Fruit fly (Drosophila melanogaster) whole organism, embryonic: ENCODE results near the gene Vm34Ca.

Experiments used
- ATbp ChIP-seq: fragments of 200-800 bp; sonication (Bioruptor generic); optimal IDR thresholded peaks from 2 replicates; lab custom pipeline; 2017; ENCODE audit warnings: missing biosample characterization, mild to moderate bottlenecking, missing genetic modification characterization, missing genetic modification reagents
- Ada2b ChIP-seq: fragments of 200-800 bp; sonication (Bioruptor generic); IDR thresholded peaks from 2 replicates; pipeline ENCODE4 v1.3.6; 2022; ENCODE audit warnings: missing biosample characterization, missing genetic modification characterization
- Bgb ChIP-seq: fragments of 200-800 bp; sonication (Bioruptor generic); IDR thresholded peaks from 2 replicates; pipeline ENCODE4 v1.3.6; 2022; ENCODE audit warnings: missing biosample characterization, missing genetic modification characterization; ENCODE audit not compliant: partially characterized antibody
- C15 ChIP-seq: fragments of 200-800 bp; sonication (Bioruptor generic); IDR thresholded peaks from 3 replicates; pipeline ENCODE4 v1.3.6; 2022; ENCODE audit warnings: missing biosample characterization, missing genetic modification characterization
- CG1024 ChIP-seq: fragments of 200-800 bp; sonication (Bioruptor generic); IDR thresholded peaks from 2 replicates; pipeline ENCODE4 v1.3.6; 2022; ENCODE audit warnings: missing biosample characterization, missing genetic modification characterization
- CG10979 ChIP-seq: fragments of 200-800 bp; sonication (Bioruptor generic); optimal IDR thresholded peaks from 2 replicates; lab custom pipeline; 2018; ENCODE audit warnings: missing biosample characterization, mild to moderate bottlenecking, missing genetic modification characterization, moderate library complexity
- CG12219 ChIP-seq: fragments of 200-800 bp; sonication (Bioruptor generic); optimal IDR thresholded peaks from 3 replicates; lab custom pipeline; 2018; ENCODE audit warnings: missing biosample characterization, mild to moderate bottlenecking, missing genetic modification characterization
- CG1233 ChIP-seq: fragments of 200-800 bp; sonication (Bioruptor generic); optimal IDR thresholded peaks from 4 replicates; lab custom pipeline; 2018; ENCODE audit warnings: missing biosample characterization, mild to moderate bottlenecking, missing genetic modification characterization
- CG13287 ChIP-seq: fragments of 200-800 bp; sonication (Bioruptor generic); IDR thresholded peaks from 2 replicates; pipeline ENCODE4 v1.3.6; 2022; ENCODE audit warnings: missing biosample characterization, missing genetic modification characterization; ENCODE audit not compliant: partially characterized antibody
- CG13296 ChIP-seq: fragments of 200-800 bp; sonication (Bioruptor generic); optimal IDR thresholded peaks from 3 replicates; lab custom pipeline; 2018; ENCODE audit warnings: missing biosample characterization, mild to moderate bottlenecking, missing genetic modification characterization
- CG14050 ChIP-seq: fragments of 200-800 bp; sonication (Bioruptor generic); IDR thresholded peaks from 3 replicates; pipeline ENCODE4 v1.3.6; 2022; ENCODE audit warnings: missing biosample characterization, missing genetic modification characterization
- CG17361 ChIP-seq: fragments of 200-800 bp; sonication (Bioruptor generic); IDR thresholded peaks from 3 replicates; pipeline ENCODE4 v1.3.6; 2022; ENCODE audit warnings: missing biosample characterization, missing genetic modification characterization
- CG17385 ChIP-seq: fragments of 200-800 bp; sonication (Bioruptor generic); optimal IDR thresholded peaks from 3 replicates; lab custom pipeline; 2018; ENCODE audit warnings: missing biosample characterization, mild to moderate bottlenecking, missing genetic modification characterization
- CG2202 ChIP-seq: fragments of 200-800 bp; sonication (Bioruptor generic); optimal IDR thresholded peaks from 2 replicates; lab custom pipeline; 2018; ENCODE audit warnings: missing biosample characterization, mild to moderate bottlenecking, missing genetic modification characterization
- CG30431 ChIP-seq: fragments of 200-800 bp; sonication (Bioruptor generic); optimal IDR thresholded peaks from 2 replicates; lab custom pipeline; 2017; ENCODE audit warnings: missing biosample characterization, missing genetic modification characterization
- CG31365 ChIP-seq: fragments of 200-800 bp; sonication (Bioruptor generic); optimal IDR thresholded peaks from 2 replicates; lab custom pipeline; 2018; ENCODE audit warnings: missing biosample characterization, mild to moderate bottlenecking, missing genetic modification characterization
- CG3163 ChIP-seq: fragments of 200-800 bp; sonication (Bioruptor generic); optimal IDR thresholded peaks from 3 replicates; lab custom pipeline; 2016; ENCODE audit warnings: missing biosample characterization, missing genetic modification characterization
- CG32772 ChIP-seq: fragments of 200-800 bp; sonication (Bioruptor generic); IDR thresholded peaks from 2 replicates; pipeline ENCODE4 v1.3.6; 2022; ENCODE audit warnings: missing biosample characterization, missing genetic modification characterization
- CG34376 ChIP-seq: fragments of 200-800 bp; sonication (Bioruptor generic); optimal IDR thresholded peaks from 2 replicates; lab custom pipeline; 2018; ENCODE audit warnings: missing biosample characterization, mild to moderate bottlenecking, missing genetic modification characterization
- CG3847 ChIP-seq: fragments of 200-800 bp; sonication (Bioruptor generic); IDR thresholded peaks from 2 replicates; pipeline ENCODE4 v1.3.6; 2022; ENCODE audit warnings: missing biosample characterization, missing genetic modification characterization
- CG4707 ChIP-seq: fragments of 200-800 bp; sonication (Bioruptor generic); optimal IDR thresholded peaks from 2 replicates; lab custom pipeline; 2018; ENCODE audit warnings: missing biosample characterization, mild to moderate bottlenecking, missing genetic modification characterization, moderate library complexity
- Ets65A ChIP-seq: fragments of 200-800 bp; sonication (Bioruptor generic); peaks from one replicate; lab custom pipeline; 2016; ENCODE audit warnings: missing biosample characterization, missing genetic modification characterization
- Hsf ChIP-seq: fragments of 200-800 bp; sonication (Bioruptor generic); optimal IDR thresholded peaks from 3 replicates; lab custom pipeline; 2016; ENCODE audit warnings: missing biosample characterization, missing genetic modification characterization
- Mad ChIP-seq: fragments of 200-800 bp; sonication (Bioruptor generic); optimal IDR thresholded peaks from 2 replicates; lab custom pipeline; 2016; ENCODE audit warnings: missing biosample characterization, missing genetic modification characterization
- NC2β ChIP-seq: fragments of 200-800 bp; sonication (Bioruptor generic); optimal IDR thresholded peaks from 2 replicates; lab custom pipeline; 2016; ENCODE audit warnings: missing biosample characterization, missing genetic modification characterization
- Opbp ChIP-seq: fragments of 200-800 bp; sonication (Bioruptor generic); IDR thresholded peaks from 3 replicates; pipeline ENCODE4 v1.3.6; 2022; ENCODE audit warnings: missing biosample characterization, missing genetic modification characterization; ENCODE audit not compliant: partially characterized antibody
- Spps ChIP-seq: fragments of 200-800 bp; sonication (Bioruptor generic); optimal IDR thresholded peaks from 2 replicates; lab custom pipeline; 2018; ENCODE audit warnings: missing biosample characterization, mild to moderate bottlenecking, missing genetic modification characterization
- Trl ChIP-seq, 3 experiments: fragments of >200 bp in 2 of 3; fragments of 200-800 bp in 1 of 3; sonication (Bioruptor generic) in 1 of 3; optimal IDR thresholded peaks; 2 replicates in 1 of 3; 3 replicates in 2 of 3; lab custom pipeline; 2016 to 2017; ENCODE audit warnings: missing biosample characterization in 1 of 3, missing genetic modification characterization in 1 of 3
- abd-A ChIP-seq: fragments of 200-800 bp; sonication (Bioruptor generic); optimal IDR thresholded peaks from 3 replicates; lab custom pipeline; 2019; ENCODE audit warnings: missing biosample characterization, mild to moderate bottlenecking, missing genetic modification characterization, moderate library complexity
- ac ChIP-seq: fragments of 200-800 bp; sonication (Bioruptor generic); optimal IDR thresholded peaks from 3 replicates; lab custom pipeline; 2017; ENCODE audit warnings: missing biosample characterization, mild to moderate bottlenecking, missing genetic modification characterization
- ash1 ChIP-seq: fragments of 200-800 bp; sonication (Bioruptor generic); optimal IDR thresholded peaks from 2 replicates; lab custom pipeline; 2018; ENCODE audit warnings: missing biosample characterization, mild to moderate bottlenecking, missing genetic modification characterization
- bab2 ChIP-seq: fragments of 200-800 bp; sonication (Bioruptor generic); optimal IDR thresholded peaks from 2 replicates; lab custom pipeline; 2016; ENCODE audit warnings: missing biosample characterization, missing genetic modification characterization
- bbx ChIP-seq: fragments of 200-800 bp; sonication (Bioruptor generic); IDR thresholded peaks from 2 replicates; pipeline ENCODE4 v1.3.6; 2022; ENCODE audit warnings: missing biosample characterization, missing genetic modification characterization; ENCODE audit not compliant: partially characterized antibody
- cato ChIP-seq: fragments of 200-800 bp; sonication (Bioruptor generic); optimal IDR thresholded peaks from 2 replicates; lab custom pipeline; 2016; ENCODE audit warnings: missing biosample characterization, missing genetic modification characterization, borderline replicate concordance
- dm ChIP-seq: fragments of 200-800 bp; sonication (Bioruptor generic); optimal IDR thresholded peaks from 3 replicates; lab custom pipeline; 2016; ENCODE audit warnings: missing biosample characterization, missing genetic modification characterization
- en ChIP-seq: fragments of 200-800 bp; sonication (Bioruptor generic); optimal IDR thresholded peaks from 2 replicates; lab custom pipeline; 2016; ENCODE audit warnings: missing biosample characterization, missing genetic modification characterization
- esg ChIP-seq: fragments of 200-800 bp; sonication (Bioruptor generic); conservative IDR thresholded peaks from 2 replicates; pipeline ENCODE4 v1.3.6; 2022; ENCODE audit warnings: missing biosample characterization, missing genetic modification characterization
- fd96Cb ChIP-seq: fragments of 200-800 bp; sonication (Bioruptor generic); optimal IDR thresholded peaks from 2 replicates; lab custom pipeline; 2018; ENCODE audit warnings: missing biosample characterization, mild to moderate bottlenecking, missing genetic modification characterization, moderate library complexity
- gcm2 ChIP-seq: fragments of 200-800 bp; sonication (Bioruptor generic); optimal IDR thresholded peaks from 2 replicates; lab custom pipeline; 2016; ENCODE audit warnings: missing biosample characterization, missing genetic modification characterization
- grau ChIP-seq: fragments of 200-800 bp; optimal IDR thresholded peaks from 3 replicates; lab custom pipeline; 2019; ENCODE audit warnings: missing biosample characterization, mild to moderate bottlenecking, missing genetic modification characterization, moderate library complexity
- gro ChIP-seq: fragments of 200-800 bp; sonication (Bioruptor generic); optimal IDR thresholded peaks from 2 replicates; lab custom pipeline; 2016; ENCODE audit warnings: missing biosample characterization, missing genetic modification characterization
- hbn ChIP-seq: fragments of 200-800 bp; sonication (Bioruptor generic); IDR thresholded peaks from 2 replicates; pipeline ENCODE4 v1.3.6; 2022; ENCODE audit warnings: missing biosample characterization, missing genetic modification characterization; ENCODE audit not compliant: partially characterized antibody
- inv ChIP-seq: fragments of 200-800 bp; sonication (Bioruptor generic); IDR thresholded peaks from 2 replicates; pipeline ENCODE4 v1.3.6; 2022; ENCODE audit warnings: missing biosample characterization, missing genetic modification characterization; ENCODE audit not compliant: partially characterized antibody
- lbe ChIP-seq: fragments of 200-800 bp; sonication (Bioruptor generic); optimal IDR thresholded peaks from 2 replicates; lab custom pipeline; 2016; ENCODE audit warnings: missing biosample characterization, mild to moderate bottlenecking, missing genetic modification characterization
- nerfin-2 ChIP-seq: fragments of 200-800 bp; sonication (Bioruptor generic); IDR thresholded peaks from 2 replicates; pipeline ENCODE4 v1.3.6; 2022; ENCODE audit warnings: missing biosample characterization, missing genetic modification characterization; ENCODE audit not compliant: partially characterized antibody
- pho ChIP-seq: fragments of 200-800 bp; sonication (Bioruptor generic); optimal IDR thresholded peaks from 2 replicates; lab custom pipeline; 2016; ENCODE audit warnings: missing biosample characterization, missing genetic modification characterization
- ranshi ChIP-seq: fragments of 200-800 bp; sonication (Bioruptor generic); IDR thresholded peaks from 2 replicates; pipeline ENCODE4 v1.3.6; 2022; ENCODE audit warnings: missing biosample characterization, missing genetic modification characterization
- repo ChIP-seq: fragments of 200-800 bp; sonication (Bioruptor generic); optimal IDR thresholded peaks from 2 replicates; lab custom pipeline; 2016; ENCODE audit warnings: missing biosample characterization, missing genetic modification characterization
- usp ChIP-seq: fragments of >200 bp; optimal IDR thresholded peaks from 2 replicates; lab custom pipeline; 2017; ENCODE audit warnings: missing biosample characterization, missing genetic modification characterization
- zf30C ChIP-seq: fragments of 200-800 bp; sonication (Bioruptor generic); optimal IDR thresholded peaks from 3 replicates; lab custom pipeline; 2018; ENCODE audit warnings: missing biosample characterization, mild to moderate bottlenecking, missing genetic modification characterization

The Vm34Ca gene

dm6 chr2L:13370762-13371161, 40.7 kb downstream of the Vm34Ca start, which contains the start of gene ND-B22 (continued):
- TF ChIP-seq Opbp (GFP tag; lab: Robert Waterston, UW), result peak; percentile 55; the same call in 2 of the 3 replicates
- TF ChIP-seq Spps (tag; lab: Kevin White, UChicago), result no peak
- TF ChIP-seq ash1 (GFP tag; lab: Kevin White, UChicago), result no peak
- TF ChIP-seq fd96Cb (tag; lab: Kevin White, UChicago), result no peak
- no peak for TF ChIP-seq CG30431 (GFP tag; lab: Kevin White, UChicago)
- TF ChIP-seq CG17361, result peak; percentile 39; the same call in 1 of the 3 replicates
- TF ChIP-seq cato (GFP tag; lab: Kevin White, UChicago), result no peak
- peak; percentile 8 for TF ChIP-seq repo (GFP tag; lab: Kevin White, UChicago)
- TF ChIP-seq abd-A (tag; lab: Kevin White, UChicago), result no peak
- TF ChIP-seq CG31365 (tag; lab: Kevin White, UChicago), result no peak
- TF ChIP-seq en (GFP tag; lab: Kevin White, UChicago), result no peak
- TF ChIP-seq hbn (GFP tag; lab: Robert Waterston, UW), result peak; percentile 37; the same call in 1 of the 2 replicates
- peak; percentile 56 for TF ChIP-seq lbe
- no peak for TF ChIP-seq zf30C (GFP tag; lab: Kevin White, UChicago)
- no peak for TF ChIP-seq Mad (GFP tag; lab: Kevin White, UChicago)
- peak; percentile 49 for TF ChIP-seq CG17385 (GFP tag; lab: Kevin White, UChicago)
- no peak for TF ChIP-seq ATbp (GFP tag; lab: Kevin White, UChicago)
- TF ChIP-seq CG13287 (GFP tag; lab: Robert Waterston, UW), result peak; percentile 63
- TF ChIP-seq C15, result no peak
- TF ChIP-seq nerfin-2 (GFP tag; lab: Robert Waterston, UW), result no peak
- no peak for TF ChIP-seq pho
- no peak for TF ChIP-seq CG1024
- TF ChIP-seq CG10979 (tag; lab: Kevin White, UChicago), result peak; percentile 22
- no peak for TF ChIP-seq gcm2 (GFP tag; lab: Kevin White, UChicago)
- peak; percentile 6 for TF ChIP-seq bab2 (GFP tag; lab: Kevin White, UChicago)
- no peak for TF ChIP-seq Trl (optimal IDR thresholded peaks at IDR 0.05; lab: Kevin White, UChicago)
- TF ChIP-seq Trl (GFP tag; optimal IDR thresholded peaks at IDR 0.05; lab: Kevin White, UChicago), result peak; percentile 31
- TF ChIP-seq CG3847 (GFP tag; lab: Robert Waterston, UW), result peak; percentile 83
- TF ChIP-seq CG12219 (GFP tag; lab: Kevin White, UChicago), result no peak
- no peak for TF ChIP-seq ac (GFP tag; lab: Kevin White, UChicago)
- no peak for TF ChIP-seq Ets65A (GFP tag; lab: Kevin White, UChicago)
- 0 out of 2 replicates have a peak, but pooled peaks have one; percentile 22 for TF ChIP-seq ranshi
- no peak; the same call in 1 of the 2 replicates for TF ChIP-seq inv (GFP tag; lab: Robert Waterston, UW)
- peak; percentile 36 for TF ChIP-seq CG13296 (GFP tag; lab: Kevin White, UChicago)
- peak; percentile 41 for TF ChIP-seq bbx (GFP tag; lab: Robert Waterston, UW)
- peak; percentile 47 for TF ChIP-seq Hsf
- no peak for TF ChIP-seq CG2202 (tag; lab: Kevin White, UChicago)
- peak; percentile 39 for TF ChIP-seq CG1233 (GFP tag; lab: Kevin White, UChicago)
- peak; percentile 33 for TF ChIP-seq CG34376 (GFP tag; lab: Kevin White, UChicago)
- no peak for TF ChIP-seq Ada2b (GFP tag; lab: Robert Waterston, UW)
- TF ChIP-seq CG32772 (GFP tag; lab: Robert Waterston, UW), result no peak
- peak; percentile 17 for TF ChIP-seq NC2β (GFP tag; lab: Kevin White, UChicago)
- TF ChIP-seq CG14050 (GFP tag; lab: Robert Waterston, UW), result no peak; the same call in 2 of the 3 replicates
- TF ChIP-seq CG3163 (GFP tag; lab: Kevin White, UChicago), result no peak
- TF ChIP-seq grau (tag; lab: Kevin White, UChicago), result peak; percentile 43
- no peak for TF ChIP-seq CG4707 (GFP tag; lab: Kevin White, UChicago)
- TF ChIP-seq dm (GFP tag; lab: Kevin White, UChicago), result no peak
- peak; percentile 71 for TF ChIP-seq Bgb (GFP tag; lab: Robert Waterston, UW)
- no peak for TF ChIP-seq usp (GFP tag; lab: Kevin White, UChicago)
- no peak for TF ChIP-seq esg (GFP tag; lab: Robert Waterston, UW)
- TF ChIP-seq gro, result peak; percentile 32
